Fruit fly (Drosophila melanogaster) whole organism, prepupa: ENCODE measurements around the gene CG6028.

ENCODE experiments used
- CG11294 ChIP-seq: fragments of 200-800 bp; sonication (Bioruptor generic); IDR thresholded peaks from 2 replicates; pipeline ENCODE4 v1.3.6; 2022; ENCODE audit warnings: missing biosample characterization, missing genetic modification characterization
- CG11902 ChIP-seq: fragments of 200-800 bp; sonication (Bioruptor generic); optimal IDR thresholded peaks from 3 replicates; lab custom pipeline; 2016; ENCODE audit warnings: missing biosample characterization, missing genetic modification characterization
- CG8319 ChIP-seq: fragments of 200-800 bp; sonication (Bioruptor generic); optimal IDR thresholded peaks from 3 replicates; lab custom pipeline; 2016; ENCODE audit warnings: missing biosample characterization, missing genetic modification characterization
- CG8632 ChIP-seq: fragments of 200-800 bp; sonication (Bioruptor generic); optimal IDR thresholded peaks from 3 replicates; lab custom pipeline; 2016; ENCODE audit warnings: missing biosample characterization, missing genetic modification characterization
- Gug ChIP-seq: fragments of 200-800 bp; sonication (Bioruptor generic); IDR thresholded peaks from 2 replicates; pipeline ENCODE4 v1.3.6; 2022; ENCODE audit warnings: missing biosample characterization, missing genetic modification characterization
- OdsH ChIP-seq: fragments of 200-800 bp; sonication (Bioruptor generic); optimal IDR thresholded peaks from 3 replicates; lab custom pipeline; 2016; ENCODE audit warnings: missing biosample characterization, missing genetic modification characterization
- Sox102F ChIP-seq: fragments of 200-800 bp; sonication (Bioruptor generic); optimal IDR thresholded peaks from 2 replicates; lab custom pipeline; 2016; ENCODE audit warnings: missing biosample characterization, mild to moderate bottlenecking, missing genetic modification characterization
- dsx ChIP-seq: fragments of 200-800 bp; optimal IDR thresholded peaks from 3 replicates; lab custom pipeline; 2019; ENCODE audit warnings: missing biosample characterization, mild to moderate bottlenecking, missing genetic modification characterization, moderate library complexity; ENCODE audit not compliant: poor library complexity, severe bottlenecking
- pdm3 ChIP-seq: fragments of 200-800 bp; sonication (Bioruptor generic); optimal IDR thresholded peaks from 3 replicates; lab custom pipeline; 2016; ENCODE audit warnings: missing biosample characterization, missing genetic modification characterization
- salr ChIP-seq, 2 experiments: fragments of 200-800 bp; sonication (Bioruptor generic); optimal IDR thresholded peaks; 3 replicates each; lab custom pipeline; 2016 to 2018; ENCODE audit warnings: missing biosample characterization in 2 of 2, missing genetic modification characterization in 2 of 2, mild to moderate bottlenecking in 1 of 2
- topi ChIP-seq: fragments of 200-800 bp; sonication (Bioruptor generic); optimal IDR thresholded peaks from 3 replicates; lab custom pipeline; 2016; ENCODE audit warnings: missing biosample characterization, missing genetic modification characterization
- vri ChIP-seq: fragments of 200-800 bp; sonication (Bioruptor generic); optimal IDR thresholded peaks from 3 replicates; lab custom pipeline; 2016; ENCODE audit warnings: missing biosample characterization, mild to moderate bottlenecking, missing genetic modification characterization

- TF ChIP-seq Gug (GFP tag; lab: Robert Waterston, UW) (no peak), dsx (GFP tag; lab: Kevin White, UChicago) (no peak), CG8319 (GFP tag; lab: Kevin White, UChicago) (no peak), vri (GFP tag; lab: Kevin White, UChicago) (no peak), CG11902 (no peak), OdsH (GFP tag; lab: Kevin White, UChicago) (no peak), topi (GFP tag; lab: Kevin White, UChicago) (no peak), CG11294 (GFP tag; lab: Robert Waterston, UW) (no peak), Sox102F (GFP tag; lab: Kevin White, UChicago) (no peak), CG8632 (GFP tag; lab: Kevin White, UChicago) (no peak), pdm3 (GFP tag; lab: Kevin White, UChicago) (no peak), salr (GFP tag; optimal IDR thresholded peaks at IDR 0.05; lab: Kevin White, UChicago) (no peak)
These were observed 21.4 kb upstream of the CG6028 start for dm6 chr3R:22046723-22047122.
